Fruit fly (Drosophila melanogaster): ENCODE results near the gene Acsf3.

Gene Acsf3

dm6 chrX:7318464-7318863, 10.4 kb upstream of the Acsf3 start:
- TF ChIP-seq tj (GFP tag; optimal IDR thresholded peaks at IDR 0.05) (peak; percentile 37), kay (GFP tag; ENCODE audit: borderline replicate concordance) (no peak)

- no peak for TF ChIP-seq cic (GFP tag; optimal IDR thresholded peaks at IDR 0.05)
- TF ChIP-seq CG14711 (tag; optimal IDR thresholded peaks at IDR 0.05) = peak; percentile 59
- peak; percentile 49 for TF ChIP-seq CG7101 (tag; optimal IDR thresholded peaks at IDR 0.05)
- TF ChIP-seq bab1 (GFP tag; optimal IDR thresholded peaks at IDR 0.05) = peak; percentile 21
Observed at dm6 chrX:7319053-7319702, 9.7 kb upstream of the Acsf3 start.

dm6 chrX:7319703-7320088, 9.2 kb upstream of the Acsf3 start:
- TF ChIP-seq CG1620 (GFP tag; optimal IDR thresholded peaks at IDR 0.05) = no peak
- no peak for TF ChIP-seq cic (GFP tag; optimal IDR thresholded peaks at IDR 0.05)
- TF ChIP-seq cnc (optimal IDR thresholded peaks at IDR 0.05) = no peak
- no peak for TF ChIP-seq CG14711 (tag; optimal IDR thresholded peaks at IDR 0.05)
- no peak for TF ChIP-seq CG33017 (tag; optimal IDR thresholded peaks at IDR 0.05)
- no peak for TF ChIP-seq CG5204 (GFP tag; optimal IDR thresholded peaks at IDR 0.05)
- no peak for TF ChIP-seq CG7101 (tag; optimal IDR thresholded peaks at IDR 0.05)
- TF ChIP-seq kay (GFP tag; ENCODE audit: borderline replicate concordance) = no peak
- no peak for TF ChIP-seq Mnt (GFP tag; optimal IDR thresholded peaks at IDR 0.05)
- no peak for TF ChIP-seq ovo (GFP tag; optimal IDR thresholded peaks at IDR 0.05)
- no peak for TF ChIP-seq Crg-1 (GFP tag; optimal IDR thresholded peaks at IDR 0.05)
- TF ChIP-seq CG12768 (GFP tag; optimal IDR thresholded peaks at IDR 0.05) = no peak
- no peak for TF ChIP-seq toe (GFP tag; optimal IDR thresholded peaks at IDR 0.05)
- TF ChIP-seq CG11617 (GFP tag; optimal IDR thresholded peaks at IDR 0.05) = no peak
- TF ChIP-seq bab1 (GFP tag; optimal IDR thresholded peaks at IDR 0.05) = no peak

dm6 chrX:7320455-7321224, 8.2 kb upstream of the Acsf3 start:
- TF ChIP-seq CG12768 (GFP tag; optimal IDR thresholded peaks at IDR 0.05) = no peak
- TF ChIP-seq toe (GFP tag; optimal IDR thresholded peaks at IDR 0.05) = no peak
- no peak for TF ChIP-seq CG14711 (tag; optimal IDR thresholded peaks at IDR 0.05)

dm6 chrX:7321829-7322228, 7.0 kb upstream of the Acsf3 start:
- no peak for TF ChIP-seq kay (GFP tag; ENCODE audit: borderline replicate concordance)

dm6 chrX:7323649-7324511, 5.0 kb upstream of the Acsf3 start, which contains the start of the genes Atg5 and Dok:
Atg5 (minus strand) TSS chrX:7323770.
Dok (plus strand) TSS chrX:7324214.
- TF ChIP-seq CG11617 (GFP tag; optimal IDR thresholded peaks at IDR 0.05) (no peak), CG14711 (tag; optimal IDR thresholded peaks at IDR 0.05) (peak; percentile 44), toe (GFP tag; optimal IDR thresholded peaks at IDR 0.05) (peak; percentile 19), CG1620 (GFP tag; optimal IDR thresholded peaks at IDR 0.05) (peak; percentile 36), CG7045 (GFP tag; optimal IDR thresholded peaks at IDR 0.05) (no peak), pad (GFP tag; optimal IDR thresholded peaks at IDR 0.05) (no peak), CG7101 (tag; optimal IDR thresholded peaks at IDR 0.05) (peak; percentile 2), tj (GFP tag; optimal IDR thresholded peaks at IDR 0.05) (peak; percentile 69), Crg-1 (GFP tag; optimal IDR thresholded peaks at IDR 0.05) (peak; percentile 3), ovo (GFP tag; optimal IDR thresholded peaks at IDR 0.05) (no peak), CG12768 (GFP tag; optimal IDR thresholded peaks at IDR 0.05) (no peak)

- peak; percentile 89 for TF ChIP-seq CG14711 (tag; optimal IDR thresholded peaks at IDR 0.05)
- TF ChIP-seq CG11617 (GFP tag; optimal IDR thresholded peaks at IDR 0.05) = peak; percentile 77
- TF ChIP-seq CG33017 (tag; optimal IDR thresholded peaks at IDR 0.05) = peak; percentile 88
- TF ChIP-seq toe (GFP tag; optimal IDR thresholded peaks at IDR 0.05) = peak; percentile 34
- TF ChIP-seq bab1 (GFP tag; optimal IDR thresholded peaks at IDR 0.05) = peak; percentile 98
- no peak for TF ChIP-seq cic (GFP tag; optimal IDR thresholded peaks at IDR 0.05)
- TF ChIP-seq CG7045 (GFP tag; optimal IDR thresholded peaks at IDR 0.05) = peak; percentile 72
- TF ChIP-seq Hr96 (GFP tag; optimal IDR thresholded peaks at IDR 0.05) = peak; percentile 67
- TF ChIP-seq ovo (GFP tag; optimal IDR thresholded peaks at IDR 0.05) = peak; percentile 2
- TF ChIP-seq Crg-1 (GFP tag; optimal IDR thresholded peaks at IDR 0.05) = peak; percentile 51
- peak; percentile 75 for TF ChIP-seq pad (GFP tag; optimal IDR thresholded peaks at IDR 0.05)
- peak; percentile 47 for TF ChIP-seq CG5204 (GFP tag; optimal IDR thresholded peaks at IDR 0.05)
- TF ChIP-seq kay (GFP tag; ENCODE audit: borderline replicate concordance) = no peak
- peak; percentile 49 for TF ChIP-seq Mnt (GFP tag; optimal IDR thresholded peaks at IDR 0.05)
- no peak for TF ChIP-seq cnc (optimal IDR thresholded peaks at IDR 0.05)
- TF ChIP-seq Clk (GFP tag; optimal IDR thresholded peaks at IDR 0.05) = peak; percentile 6
- peak; percentile 58 for TF ChIP-seq CG1620 (GFP tag; optimal IDR thresholded peaks at IDR 0.05)
- TF ChIP-seq CG12768 (GFP tag; optimal IDR thresholded peaks at IDR 0.05) = peak; percentile 34
- TF ChIP-seq tj (GFP tag; optimal IDR thresholded peaks at IDR 0.05) = peak; percentile 93
- peak; percentile 93 for TF ChIP-seq CG7101 (tag; optimal IDR thresholded peaks at IDR 0.05)
Observed at dm6 chrX:7324816-7325246, 4.0 kb upstream of the Acsf3 start.

Measured in whole organism, adult.